Fruit fly (Drosophila melanogaster) whole organism, embryonic: ENCODE data around the gene cold.
A peak's percentile ranks its signal among the peaks of the same experiment; 100 is the strongest.

Experiments
- B-H2 ChIP-seq: fragments of 200-800 bp; sonication (Bioruptor generic); optimal IDR thresholded peaks from 2 replicates; lab custom pipeline; 2018; ENCODE audit warnings: missing biosample characterization, mild to moderate bottlenecking, missing genetic modification characterization
- Blimp-1 ChIP-seq: fragments of 200-800 bp; sonication (Bioruptor generic); optimal IDR thresholded peaks from 3 replicates; lab custom pipeline; 2018; ENCODE audit warnings: missing biosample characterization, missing genetic modification characterization, mild to moderate bottlenecking, moderate library complexity, missing genetic modification reagents
- Bteb2 ChIP-seq: fragments of 200-800 bp; sonication (Bioruptor generic); optimal IDR thresholded peaks from 2 replicates; lab custom pipeline; 2016; ENCODE audit warnings: missing biosample characterization, missing genetic modification characterization
- CG11247 ChIP-seq: fragments of 200-800 bp; sonication (Bioruptor generic); IDR thresholded peaks from 2 replicates; pipeline ENCODE4 v1.3.6; 2022; ENCODE audit warnings: missing biosample characterization, missing genetic modification characterization
- CG11504 ChIP-seq: fragments of 200-800 bp; sonication (Bioruptor generic); optimal IDR thresholded peaks from 3 replicates; lab custom pipeline; 2019; ENCODE audit warnings: missing biosample characterization, mild to moderate bottlenecking, missing genetic modification characterization, moderate library complexity
- CG12391 ChIP-seq: fragments of 200-800 bp; sonication (Bioruptor generic); optimal IDR thresholded peaks from 3 replicates; lab custom pipeline; 2018; ENCODE audit warnings: missing biosample characterization, mild to moderate bottlenecking, missing genetic modification characterization, moderate library complexity
- CG12769 ChIP-seq: fragments of 200-800 bp; sonication (Bioruptor generic); optimal IDR thresholded peaks from 2 replicates; lab custom pipeline; 2019; ENCODE audit warnings: missing biosample characterization, mild to moderate bottlenecking, missing genetic modification characterization, moderate library complexity
- CG14667 ChIP-seq: fragments of 200-800 bp; sonication (Bioruptor generic); IDR thresholded peaks from 2 replicates; pipeline ENCODE4 v1.3.6; 2022; ENCODE audit warnings: missing biosample characterization, missing genetic modification characterization
- CG17385 ChIP-seq: fragments of 200-800 bp; sonication (Bioruptor generic); optimal IDR thresholded peaks from 3 replicates; lab custom pipeline; 2018; ENCODE audit warnings: missing biosample characterization, mild to moderate bottlenecking, missing genetic modification characterization
- CG2116 ChIP-seq: fragments of 200-800 bp; sonication (Bioruptor generic); optimal IDR thresholded peaks from 3 replicates; lab custom pipeline; 2018; ENCODE audit warnings: missing biosample characterization, mild to moderate bottlenecking, missing genetic modification characterization
- CG4820 ChIP-seq: fragments of 200-800 bp; sonication (Bioruptor generic); optimal IDR thresholded peaks from 3 replicates; lab custom pipeline; 2016; ENCODE audit warnings: missing biosample characterization, missing genetic modification characterization
- CG5180 ChIP-seq: fragments of 200-800 bp; sonication (Bioruptor generic); optimal IDR thresholded peaks from 3 replicates; lab custom pipeline; 2017; ENCODE audit warnings: missing biosample characterization, missing genetic modification characterization, mild to moderate bottlenecking, moderate library complexity, missing genetic modification reagents
- CG6254 ChIP-seq: fragments of 200-800 bp; sonication (Bioruptor generic); optimal IDR thresholded peaks from 3 replicates; lab custom pipeline; 2017; ENCODE audit warnings: mild to moderate bottlenecking, missing biosample characterization, missing genetic modification reagents, missing genetic modification characterization
- CG7963 ChIP-seq: fragments of 200-800 bp; sonication (Bioruptor generic); IDR thresholded peaks from 3 replicates; pipeline ENCODE4 v1.3.6; 2022; ENCODE audit warnings: missing biosample characterization, missing genetic modification characterization; ENCODE audit not compliant: partially characterized antibody
- CG9797 ChIP-seq: fragments of 200-800 bp; sonication (Bioruptor generic); optimal IDR thresholded peaks from 3 replicates; lab custom pipeline; 2018; ENCODE audit warnings: missing biosample characterization, mild to moderate bottlenecking, missing genetic modification characterization
- D ChIP-seq, 2 experiments: fragments of 200-800 bp in 1 of 2; fragments of >200 bp in 1 of 2; sonication (Bioruptor generic) in 1 of 2; optimal IDR thresholded peaks; 2 replicates in 1 of 2; 3 replicates in 1 of 2; lab custom pipeline; 2017; ENCODE audit warnings: mild to moderate bottlenecking in 1 of 2, missing biosample characterization in 1 of 2, missing genetic modification characterization in 1 of 2, missing genetic modification reagents in 1 of 2
- D19B ChIP-seq: fragments of 200-800 bp; sonication (Bioruptor generic); optimal IDR thresholded peaks from 2 replicates; lab custom pipeline; 2017; ENCODE audit warnings: missing biosample characterization, mild to moderate bottlenecking, missing genetic modification characterization
- Dip3 ChIP-seq: fragments of 200-800 bp; sonication (Bioruptor generic); optimal IDR thresholded peaks from 3 replicates; lab custom pipeline; 2016; ENCODE audit warnings: missing biosample characterization, missing genetic modification characterization
- Dref ChIP-seq: fragments of 200-800 bp; sonication (Bioruptor generic); IDR thresholded peaks from 2 replicates; pipeline ENCODE4 v1.3.6; 2022; ENCODE audit warnings: missing biosample characterization, missing genetic modification characterization
- Ets97D ChIP-seq: fragments of 200-800 bp; sonication (Bioruptor generic); optimal IDR thresholded peaks from 3 replicates; lab custom pipeline; 2016; ENCODE audit warnings: missing biosample characterization, missing genetic modification characterization
- HLH4C ChIP-seq: fragments of 200-800 bp; sonication (Bioruptor generic); IDR thresholded peaks from 3 replicates; pipeline ENCODE4 v1.3.6; 2022; ENCODE audit warnings: missing biosample characterization, missing genetic modification characterization; ENCODE audit not compliant: partially characterized antibody
- Hmx ChIP-seq: fragments of 200-800 bp; sonication (Bioruptor generic); optimal IDR thresholded peaks from 2 replicates; lab custom pipeline; 2016; ENCODE audit warnings: missing biosample characterization, missing genetic modification characterization
- Hr51 ChIP-seq, 2 experiments: fragments of 200-800 bp; sonication (Bioruptor generic); optimal IDR thresholded peaks; 2 replicates in 1 of 2; 3 replicates in 1 of 2; lab custom pipeline; 2016 to 2018; ENCODE audit warnings: missing biosample characterization in 2 of 2, missing genetic modification characterization in 2 of 2, mild to moderate bottlenecking in 1 of 2, moderate library complexity in 1 of 2
- Hr78 ChIP-seq, 2 experiments: fragments of 200-800 bp in 1 of 2; fragments of >200 bp in 1 of 2; sonication (Bioruptor generic) in 1 of 2; optimal IDR thresholded peaks; 2 replicates each; lab custom pipeline; 2017 to 2019; ENCODE audit warnings: missing biosample characterization in 2 of 2, missing genetic modification characterization in 2 of 2, mild to moderate bottlenecking in 1 of 2, moderate library complexity in 1 of 2
- Lim3 ChIP-seq: fragments of 200-800 bp; sonication (Bioruptor generic); IDR thresholded peaks from 2 replicates; pipeline ENCODE4 v1.3.6; 2022; ENCODE audit warnings: missing biosample characterization, missing genetic modification characterization
- Med ChIP-seq: fragments of 200-800 bp; sonication (Bioruptor generic); peaks from one replicate; lab custom pipeline; 2016; ENCODE audit warnings: missing biosample characterization, missing genetic modification characterization, mild to moderate bottlenecking, inconsistent platforms, moderate library complexity
- PHDP ChIP-seq: fragments of 200-800 bp; sonication (Bioruptor generic); optimal IDR thresholded peaks from 3 replicates; lab custom pipeline; 2018; ENCODE audit warnings: missing biosample characterization, mild to moderate bottlenecking, missing genetic modification characterization, moderate library complexity
- Scr ChIP-seq: fragments of 200-800 bp; sonication (Bioruptor generic); IDR thresholded peaks from 2 replicates; pipeline ENCODE4 v1.3.6; 2022; ENCODE audit warnings: missing biosample characterization, missing genetic modification characterization; ENCODE audit not compliant: partially characterized antibody
- Sry-δ ChIP-seq: fragments of 200-800 bp; sonication (Bioruptor generic); optimal IDR thresholded peaks from 2 replicates; lab custom pipeline; 2016; ENCODE audit warnings: missing biosample characterization, missing genetic modification characterization
- Ssrp ChIP-seq: fragments of 200-800 bp; sonication (Bioruptor generic); optimal IDR thresholded peaks from 2 replicates; lab custom pipeline; 2018; ENCODE audit warnings: missing biosample characterization, mild to moderate bottlenecking, missing genetic modification characterization, moderate library complexity
- ase ChIP-seq: fragments of 200-800 bp; sonication (Bioruptor generic); IDR thresholded peaks from 3 replicates; pipeline ENCODE4 v1.3.6; 2022; ENCODE audit warnings: missing biosample characterization, missing genetic modification characterization
- cad ChIP-seq: fragments of >200 bp; optimal IDR thresholded peaks from 2 replicates; lab custom pipeline; 2017; ENCODE audit warnings: missing biosample characterization, missing genetic modification characterization
- esg ChIP-seq: fragments of 200-800 bp; sonication (Bioruptor generic); conservative IDR thresholded peaks from 2 replicates; pipeline ENCODE4 v1.3.6; 2022; ENCODE audit warnings: missing biosample characterization, missing genetic modification characterization
- gsb-n ChIP-seq: fragments of 200-800 bp; sonication (Bioruptor generic); optimal IDR thresholded peaks from 3 replicates; lab custom pipeline; 2018; ENCODE audit warnings: missing biosample characterization, mild to moderate bottlenecking, missing genetic modification characterization
- gt ChIP-seq: fragments of 200-800 bp; sonication (Bioruptor generic); IDR thresholded peaks from 2 replicates; pipeline ENCODE4 v1.3.6; 2022; ENCODE audit warnings: missing biosample characterization, missing genetic modification characterization
- nau ChIP-seq: fragments of 200-800 bp; sonication (Bioruptor generic); optimal IDR thresholded peaks from 3 replicates; lab custom pipeline; 2017; ENCODE audit warnings: missing biosample characterization, mild to moderate bottlenecking, missing genetic modification characterization, missing genetic modification reagents
- pan ChIP-seq, 4 experiments: fragments of >200 bp in 3 of 4; fragments of 200-800 bp in 1 of 4; sonication (Bioruptor generic) in 1 of 4; optimal IDR thresholded peaks in 3 of 4; IDR thresholded peaks in 1 of 4; 2 replicates each; pipeline versions ENCODE4 v1.3.6 to Lab custom; 2017 to 2022; ENCODE audit warnings: missing biosample characterization in 2 of 4, missing genetic modification characterization in 2 of 4, mixed read lengths in 1 of 4
- pfk ChIP-seq: fragments of 200-800 bp; sonication (Bioruptor generic); optimal IDR thresholded peaks from 2 replicates; lab custom pipeline; 2018; ENCODE audit warnings: missing biosample characterization, mild to moderate bottlenecking, missing genetic modification characterization, moderate library complexity
- phol ChIP-seq: fragments of 200-800 bp; sonication (Bioruptor generic); optimal IDR thresholded peaks from 3 replicates; lab custom pipeline; 2018; ENCODE audit warnings: missing biosample characterization, mild to moderate bottlenecking, missing genetic modification characterization, moderate library complexity
- psq ChIP-seq: fragments of 200-800 bp; sonication (Bioruptor generic); optimal IDR thresholded peaks from 2 replicates; lab custom pipeline; 2017; ENCODE audit warnings: missing biosample characterization, missing genetic modification characterization
- rib ChIP-seq: fragments of 200-800 bp; sonication (Bioruptor generic); IDR thresholded peaks from 2 replicates; pipeline ENCODE4 v1.3.6; 2022; ENCODE audit warnings: missing biosample characterization, missing genetic modification characterization
- ro ChIP-seq: fragments of 200-800 bp; sonication (Bioruptor generic); IDR thresholded peaks from 2 replicates; pipeline ENCODE4 v1.3.6; 2022; ENCODE audit warnings: missing biosample characterization, missing genetic modification characterization
- sug ChIP-seq: fragments of 200-800 bp; optimal IDR thresholded peaks from 2 replicates; lab custom pipeline; 2019; ENCODE audit warnings: missing biosample characterization, mild to moderate bottlenecking, missing genetic modification characterization, moderate library complexity
- trh ChIP-seq: fragments of 200-800 bp; sonication (Bioruptor generic); optimal IDR thresholded peaks from 2 replicates; lab custom pipeline; 2016; ENCODE audit warnings: missing biosample characterization, missing genetic modification characterization
- unc-4 ChIP-seq: fragments of 200-800 bp; sonication (Bioruptor generic); IDR thresholded peaks from 2 replicates; pipeline ENCODE4 v1.3.6; 2022; ENCODE audit warnings: missing biosample characterization, missing genetic modification characterization; ENCODE audit not compliant: partially characterized antibody
- vfl ChIP-seq: fragments of 200-800 bp; sonication (Bioruptor generic); optimal IDR thresholded peaks from 2 replicates; lab custom pipeline; 2016; ENCODE audit warnings: missing biosample characterization, missing genetic modification characterization
- vnd ChIP-seq: fragments of 200-800 bp; sonication (Bioruptor generic); IDR thresholded peaks from 3 replicates; pipeline ENCODE4 v1.3.6; 2022; ENCODE audit warnings: missing biosample characterization, missing genetic modification characterization; ENCODE audit not compliant: partially characterized antibody
- vvl ChIP-seq: fragments of 200-800 bp; sonication (Bioruptor generic); IDR thresholded peaks from 2 replicates; pipeline ENCODE4 v1.3.6; 2022; ENCODE audit warnings: missing biosample characterization, missing genetic modification characterization
- zfh2 ChIP-seq: fragments of 200-800 bp; sonication (Bioruptor generic); optimal IDR thresholded peaks from 2 replicates; lab custom pipeline; 2016; ENCODE audit warnings: missing biosample characterization, missing genetic modification characterization

The cold gene

dm6 chr2L:549637-550036 is 24.5 kb upstream of the cold start (continued):
- TF ChIP-seq CG7963 (GFP tag; lab: Robert Waterston, UW) (peak; percentile 77), unc-4 (no peak), gt (GFP tag; lab: Robert Waterston, UW) (no peak), pan (optimal IDR thresholded peaks at IDR 0.05; lab: Kevin White, UChicago) (no peak), pan (GFP tag; optimal IDR thresholded peaks at IDR 0.05 in 1 of 2, IDR thresholded peaks at IDR 0.05 in 1 of 2) (peak in 1 of 2 experiments; percentile 17), nau (GFP tag; lab: Kevin White, UChicago) (no peak), CG17385 (no peak), gsb-n (tag; lab: Kevin White, UChicago) (no peak), phol (tag; lab: Kevin White, UChicago) (no peak), ase (GFP tag; lab: Robert Waterston, UW) (no peak), Hr51 (GFP tag; optimal IDR thresholded peaks at IDR 0.05; lab: Kevin White, UChicago) (no peak), CG14667 (GFP tag; lab: Robert Waterston, UW) (no peak), pfk (GFP tag; lab: Kevin White, UChicago) (no peak), CG4820 (GFP tag; lab: Kevin White, UChicago) (no peak), Ssrp (tag; lab: Kevin White, UChicago) (no peak), cad (GFP tag; lab: Kevin White, UChicago) (no peak), Dref (GFP tag; lab: Robert Waterston, UW) (no peak), HLH4C (GFP tag; lab: Robert Waterston, UW) (peak; percentile 76), vnd (GFP tag; lab: Robert Waterston, UW) (peak; percentile 56; the same call in 1 of the 3 replicates), CG5180 (GFP tag; lab: Kevin White, UChicago) (no peak), Hr78 (GFP tag; optimal IDR thresholded peaks at IDR 0.05; lab: Kevin White, UChicago) (no peak), Blimp-1 (GFP tag; lab: Kevin White, UChicago) (no peak), trh (GFP tag; lab: Kevin White, UChicago) (no peak), D19B (GFP tag; lab: Kevin White, UChicago) (peak; percentile 61), PHDP (tag; lab: Kevin White, UChicago) (no peak), vfl (GFP tag; lab: Kevin White, UChicago) (no peak), ro (GFP tag; lab: Robert Waterston, UW) (no peak), CG12391 (tag; lab: Kevin White, UChicago) (no peak), CG9797 (GFP tag; lab: Kevin White, UChicago) (no peak), Lim3 (GFP tag; lab: Robert Waterston, UW) (no peak), CG12769 (tag; lab: Kevin White, UChicago) (no peak), CG11504 (tag; lab: Kevin White, UChicago) (no peak), Bteb2 (GFP tag; lab: Kevin White, UChicago) (no peak), CG11247 (GFP tag; lab: Robert Waterston, UW) (0 out of 2 replicates have a peak, but pooled peaks have one; percentile 8), D (optimal IDR thresholded peaks at IDR 0.05; lab: Kevin White, UChicago) (no peak), D (GFP tag; optimal IDR thresholded peaks at IDR 0.05; lab: Kevin White, UChicago) (no peak), sug (tag; lab: Kevin White, UChicago) (no peak), B-H2 (GFP tag; lab: Kevin White, UChicago) (no peak), rib (no peak), Dip3 (GFP tag; lab: Kevin White, UChicago) (no peak), zfh2 (no peak), Ets97D (GFP tag; lab: Kevin White, UChicago) (no peak), Hmx (GFP tag; lab: Kevin White, UChicago) (no peak), vvl (GFP tag; lab: Robert Waterston, UW) (no peak), CG6254 (GFP tag; lab: Kevin White, UChicago) (no peak), Scr (GFP tag; lab: Robert Waterston, UW) (0 out of 2 replicates have a peak, but pooled peaks have one; percentile 31), Med (GFP tag; lab: Kevin White, UChicago) (peak; percentile 50), Sry-δ (GFP tag; lab: Kevin White, UChicago) (no peak), esg (no peak), CG2116 (no peak), psq (no peak)
